Worm (Caenorhabditis elegans): ENCODE measurements around the gene igeg-2.

Gene igeg-2

DNA sequence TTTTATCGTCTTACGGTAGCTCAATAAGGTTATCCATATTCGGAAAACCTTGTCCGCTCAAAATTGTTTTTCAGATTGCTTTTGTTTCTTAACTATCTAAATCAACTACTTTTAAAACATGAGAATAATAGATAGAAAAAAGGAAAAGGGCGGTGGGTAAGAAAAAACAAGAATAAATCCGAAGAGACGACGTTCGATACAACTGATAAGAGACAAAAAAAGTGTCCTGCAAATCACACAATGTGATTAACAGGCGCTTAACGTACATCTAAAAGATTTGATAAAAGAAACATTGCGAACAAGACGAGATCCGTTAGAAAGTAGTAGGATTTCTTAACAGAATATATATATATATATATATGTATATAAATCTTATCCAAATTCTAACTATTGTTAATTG lies 12.9 kb downstream of the igeg-2 start, which contains the start of gene hum-4:
TSS of gene hum-4 (minus strand) at position 101 of the 400 bp plus-strand sequence.
- TF ChIP-seq cog-1 (tag; optimal IDR thresholded peaks at IDR 0.05) (no peak), flt-1 (GFP tag; IDR thresholded peaks at IDR 0.05) (no peak), med-1 (GFP tag; optimal IDR thresholded peaks at IDR 0.05; ENCODE audit: insufficient read depth) (no peak), ztf-23 (GFP tag; IDR thresholded peaks at IDR 0.05) (no peak), T22C8.4 (GFP tag; IDR thresholded peaks at IDR 0.05) (no peak), ref-1 (GFP tag; conservative IDR thresholded peaks at IDR 0.05) (no peak), tab-1 (GFP tag; IDR thresholded peaks at IDR 0.05) (no peak), ztf-29 (GFP tag; IDR thresholded peaks at IDR 0.05) (no peak), klf-2 (GFP tag; conservative IDR thresholded peaks at IDR 0.05) (no peak)

DNA sequence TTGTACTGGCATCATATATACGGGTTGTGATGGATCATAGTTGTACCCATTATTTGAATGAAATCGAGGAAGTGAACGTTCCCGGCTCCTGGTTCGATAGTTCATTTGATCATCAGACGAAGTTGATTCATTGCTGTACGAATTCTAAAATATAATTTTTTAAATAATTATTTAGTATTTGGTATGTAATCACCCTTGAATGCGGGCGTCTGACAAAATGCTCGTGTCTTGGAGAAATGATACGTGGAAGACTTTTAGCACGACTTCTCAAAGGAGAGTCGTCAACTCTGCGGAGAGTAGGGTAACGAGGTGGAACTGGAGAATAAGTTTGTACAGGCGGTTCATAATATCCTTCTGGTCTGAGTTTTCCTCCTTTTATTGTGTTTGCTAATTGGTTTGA lies 18.9 kb downstream of the igeg-2 start:
- no peak for TF ChIP-seq cog-1 (tag; optimal IDR thresholded peaks at IDR 0.05)
- no peak for TF ChIP-seq flt-1 (GFP tag; IDR thresholded peaks at IDR 0.05)
- no peak for TF ChIP-seq tab-1 (GFP tag; IDR thresholded peaks at IDR 0.05)
- TF ChIP-seq ref-1 (GFP tag; conservative IDR thresholded peaks at IDR 0.05), result no peak
- no peak for TF ChIP-seq klf-2 (GFP tag; conservative IDR thresholded peaks at IDR 0.05)
- no peak for TF ChIP-seq T22C8.4 (GFP tag; IDR thresholded peaks at IDR 0.05)
- TF ChIP-seq ztf-29 (GFP tag; IDR thresholded peaks at IDR 0.05), result no peak
- TF ChIP-seq med-1 (GFP tag; optimal IDR thresholded peaks at IDR 0.05; ENCODE audit: insufficient read depth), result no peak

DNA sequence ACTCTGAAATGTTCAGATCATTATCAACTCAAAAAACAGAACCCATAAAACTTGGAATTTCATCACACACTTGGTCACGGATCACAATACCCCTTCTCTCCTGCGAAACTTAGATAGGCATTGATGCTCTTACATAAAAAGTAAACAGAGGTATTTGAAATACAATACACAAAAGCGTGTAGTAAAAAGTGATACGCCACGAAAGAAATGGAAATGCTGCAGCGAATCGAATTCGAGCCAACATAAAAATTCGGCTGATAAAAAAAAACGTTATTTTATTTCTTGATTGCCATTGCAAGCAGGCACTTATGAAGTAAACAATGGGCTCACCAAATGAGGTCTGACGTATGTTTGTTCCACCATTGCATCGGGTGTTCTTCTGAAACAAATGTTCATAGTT lies 19.8 kb downstream of the igeg-2 start:
- no peak for TF ChIP-seq flt-1 (GFP tag; IDR thresholded peaks at IDR 0.05)
- TF ChIP-seq med-1 (GFP tag; optimal IDR thresholded peaks at IDR 0.05; ENCODE audit: insufficient read depth), result no peak
- no peak for TF ChIP-seq cog-1 (tag; optimal IDR thresholded peaks at IDR 0.05)
- TF ChIP-seq ztf-29 (GFP tag; IDR thresholded peaks at IDR 0.05), result no peak
- TF ChIP-seq ref-1 (GFP tag; conservative IDR thresholded peaks at IDR 0.05), result no peak
- TF ChIP-seq ztf-23 (GFP tag; IDR thresholded peaks at IDR 0.05), result no peak
- TF ChIP-seq klf-2 (GFP tag; conservative IDR thresholded peaks at IDR 0.05), result no peak
- no peak for TF ChIP-seq T22C8.4 (GFP tag; IDR thresholded peaks at IDR 0.05)
- no peak for TF ChIP-seq tab-1 (GFP tag; IDR thresholded peaks at IDR 0.05)

DNA sequence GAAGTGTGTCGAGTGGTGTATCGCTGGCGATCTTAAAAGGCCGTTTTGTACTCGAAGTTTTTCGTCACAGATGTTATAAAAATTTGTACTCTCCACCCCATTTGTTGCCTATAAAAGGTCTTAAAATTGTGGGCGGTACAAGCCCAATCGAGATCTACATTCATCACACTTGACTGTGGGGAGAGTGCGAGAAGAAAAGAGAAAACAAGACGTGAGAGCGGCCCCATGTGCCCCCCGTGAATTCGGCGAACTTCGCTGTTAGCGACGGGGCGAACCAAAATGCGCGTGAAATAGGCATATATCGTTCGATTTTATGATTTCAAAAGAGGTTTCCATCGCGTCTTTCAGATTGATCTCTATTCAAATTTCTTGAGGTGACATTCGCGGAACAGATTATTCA lies 26.4 kb downstream of the igeg-2 start, which contains the start of gene F46C3.6:
TSS of gene F46C3.6 (minus strand) at position 87 of the 400 bp plus-strand sequence.
- TF ChIP-seq T22C8.4 (GFP tag; IDR thresholded peaks at IDR 0.05), result no peak
- TF ChIP-seq med-1 (GFP tag; optimal IDR thresholded peaks at IDR 0.05; ENCODE audit: insufficient read depth), result no peak
- TF ChIP-seq tab-1 (GFP tag; IDR thresholded peaks at IDR 0.05), result no peak
- TF ChIP-seq ztf-29 (GFP tag; IDR thresholded peaks at IDR 0.05), result no peak
- no peak for TF ChIP-seq ref-1 (GFP tag; conservative IDR thresholded peaks at IDR 0.05)
- TF ChIP-seq ztf-23 (GFP tag; IDR thresholded peaks at IDR 0.05), result no peak

DNA sequence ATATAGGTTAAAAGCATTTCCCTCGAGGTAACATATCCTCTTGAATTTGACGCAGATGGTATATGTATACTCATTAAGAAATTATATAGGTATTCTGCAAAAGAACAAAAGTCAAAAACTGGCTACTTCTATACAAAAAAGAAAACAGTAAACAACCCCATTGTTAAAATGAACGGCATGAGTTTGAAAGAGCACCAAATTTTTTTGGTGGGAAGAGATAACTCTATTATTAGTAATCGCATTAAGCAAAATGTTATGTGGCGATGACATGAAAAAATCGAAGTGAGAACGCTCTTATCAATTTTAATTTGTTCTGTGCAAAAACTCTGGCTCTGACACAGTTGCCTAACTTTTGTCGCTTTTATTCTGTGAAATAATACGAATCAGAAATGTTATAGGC lies 27.8 kb downstream of the igeg-2 start, which contains the start of gene F46C3.2:
TSS of gene F46C3.2 (minus strand) at position 101 of the 400 bp plus-strand sequence.
- TF ChIP-seq tab-1 (GFP tag; IDR thresholded peaks at IDR 0.05) (no peak), T22C8.4 (GFP tag; IDR thresholded peaks at IDR 0.05) (no peak), cog-1 (tag; optimal IDR thresholded peaks at IDR 0.05) (no peak), ref-1 (GFP tag; conservative IDR thresholded peaks at IDR 0.05) (no peak), ztf-29 (GFP tag; IDR thresholded peaks at IDR 0.05) (no peak), ztf-23 (GFP tag; IDR thresholded peaks at IDR 0.05) (no peak), flt-1 (GFP tag; IDR thresholded peaks at IDR 0.05) (no peak), klf-2 (GFP tag; conservative IDR thresholded peaks at IDR 0.05) (no peak), med-1 (GFP tag; optimal IDR thresholded peaks at IDR 0.05; ENCODE audit: insufficient read depth) (no peak)

DNA sequence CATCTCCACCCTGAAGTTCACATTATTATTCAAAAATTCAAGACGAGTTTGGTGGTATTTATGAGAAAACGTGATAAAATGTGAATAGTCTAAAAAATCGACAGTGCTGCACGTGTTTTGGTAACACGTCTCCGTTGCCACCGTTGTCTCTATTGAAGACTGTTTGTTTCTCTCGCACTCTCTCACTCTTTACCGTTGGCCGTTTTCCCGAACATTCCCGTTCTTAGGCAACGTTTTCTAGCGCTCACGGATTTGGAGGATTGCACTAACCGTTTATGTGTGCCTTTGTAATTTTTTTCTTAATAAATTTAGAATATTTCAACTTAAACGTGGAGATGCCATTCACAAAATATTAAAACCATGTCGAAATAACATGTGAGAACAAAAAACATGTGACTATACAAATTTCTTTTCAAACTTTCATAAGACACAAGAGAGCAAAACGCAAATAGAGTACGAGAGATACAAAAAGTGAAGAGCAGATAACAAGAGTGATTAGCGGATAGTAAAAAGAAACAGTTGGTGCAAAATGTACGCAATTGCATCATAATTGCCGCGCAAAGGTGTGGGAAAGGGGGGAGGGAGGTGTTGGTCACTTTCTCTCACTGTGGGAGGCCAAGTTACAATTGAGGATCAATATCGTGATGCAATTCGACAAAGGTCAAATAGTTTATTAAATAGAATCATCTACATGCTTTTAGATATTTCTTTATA lies 31.4 kb downstream of the igeg-2 start, which contains the start of gene pek-1:
TSS of gene pek-1 (minus strand) at position 51 of the 714 bp plus-strand sequence.
- TF ChIP-seq ztf-23 (GFP tag; IDR thresholded peaks at IDR 0.05) (no peak), cog-1 (tag; optimal IDR thresholded peaks at IDR 0.05) (peak; percentile 5), tab-1 (GFP tag; IDR thresholded peaks at IDR 0.05) (no peak)

DNA sequence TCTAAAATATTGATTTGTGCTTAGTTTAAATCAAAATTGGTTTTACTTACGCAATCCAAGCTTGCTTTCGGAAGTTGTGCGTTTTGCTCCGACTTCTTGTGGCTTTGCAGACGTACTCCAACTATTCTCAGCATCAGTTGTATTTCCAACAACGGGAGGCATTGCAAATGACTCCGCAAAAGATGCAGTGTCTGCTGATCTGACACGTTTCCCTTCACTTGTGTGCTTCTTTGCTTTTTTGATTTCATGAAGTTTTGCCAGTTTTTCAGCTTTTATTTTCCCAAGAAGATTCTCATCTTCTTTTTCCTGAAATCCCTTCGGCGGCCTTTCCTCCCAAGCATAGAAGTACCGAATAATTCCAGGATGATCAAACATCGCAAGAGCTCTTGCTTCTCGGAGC lies 34.8 kb downstream of the igeg-2 start:
- TF ChIP-seq ztf-29 (GFP tag; IDR thresholded peaks at IDR 0.05) (no peak), ref-1 (GFP tag; conservative IDR thresholded peaks at IDR 0.05) (no peak), klf-2 (GFP tag; conservative IDR thresholded peaks at IDR 0.05) (no peak), ztf-23 (GFP tag; IDR thresholded peaks at IDR 0.05) (no peak), med-1 (GFP tag; optimal IDR thresholded peaks at IDR 0.05; ENCODE audit: insufficient read depth) (no peak), flt-1 (GFP tag; IDR thresholded peaks at IDR 0.05) (no peak), tab-1 (GFP tag; IDR thresholded peaks at IDR 0.05) (no peak)

DNA sequence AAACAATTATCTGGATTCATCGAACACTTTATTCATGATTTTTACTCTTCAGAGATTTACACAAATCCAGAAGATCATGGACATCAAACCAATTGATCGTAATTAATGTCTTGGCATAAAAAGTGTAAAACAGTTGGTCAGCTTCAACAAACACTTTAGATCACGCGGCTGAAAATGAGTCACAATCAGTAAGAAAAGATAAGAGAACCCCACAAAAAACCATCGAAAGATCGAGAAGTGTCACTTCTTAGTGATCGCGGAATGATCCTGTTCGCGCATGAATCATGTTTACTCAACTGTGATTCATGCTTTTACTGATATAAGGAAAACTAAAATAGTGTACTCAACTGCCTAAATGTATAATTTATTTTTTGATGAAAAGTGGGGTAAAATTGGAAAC lies 37.0 kb downstream of the igeg-2 start:
- TF ChIP-seq ref-1 (GFP tag; conservative IDR thresholded peaks at IDR 0.05) (no peak), klf-2 (GFP tag; conservative IDR thresholded peaks at IDR 0.05) (no peak), T22C8.4 (GFP tag; IDR thresholded peaks at IDR 0.05) (no peak), flt-1 (GFP tag; IDR thresholded peaks at IDR 0.05) (no peak), ztf-23 (GFP tag; IDR thresholded peaks at IDR 0.05) (no peak), med-1 (GFP tag; optimal IDR thresholded peaks at IDR 0.05; ENCODE audit: insufficient read depth) (no peak), tab-1 (GFP tag; IDR thresholded peaks at IDR 0.05) (no peak)

DNA sequence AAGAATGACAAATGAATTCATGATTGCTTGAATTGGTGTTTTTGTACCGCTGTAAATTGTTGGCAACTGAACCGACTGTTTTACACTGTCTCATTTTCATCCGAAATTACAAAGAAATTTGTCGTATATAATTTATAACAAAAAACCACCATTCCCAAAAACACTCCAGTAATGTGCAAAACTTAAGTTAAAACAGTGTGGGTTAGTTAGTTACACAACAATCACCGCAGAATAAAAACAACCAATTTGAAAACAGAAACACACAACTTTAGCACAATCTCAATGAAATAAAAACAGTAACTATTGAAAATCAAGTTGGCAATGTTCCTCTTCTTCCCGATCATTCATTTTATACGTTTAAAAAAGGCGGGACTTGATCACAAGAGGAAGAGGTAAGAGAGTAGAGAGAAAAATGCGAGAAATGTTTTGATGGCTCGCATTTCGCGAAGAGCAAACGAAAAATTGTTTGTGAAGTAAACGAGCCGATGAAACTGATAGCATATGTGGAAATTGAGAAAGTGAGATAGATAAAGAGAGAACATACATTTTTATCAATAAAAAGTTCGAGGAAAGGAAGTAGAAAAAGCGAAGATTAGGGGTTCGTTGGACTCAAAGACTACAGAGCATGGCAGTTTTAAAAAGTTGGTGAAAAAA lies 38.6 kb downstream of the igeg-2 start, which contains the start of gene F08B12.4:
TSS of gene F08B12.4 (minus strand) at position 51 of the 654 bp plus-strand sequence.
- TF ChIP-seq tab-1 (GFP tag; IDR thresholded peaks at IDR 0.05) (no peak), med-1 (GFP tag; optimal IDR thresholded peaks at IDR 0.05; ENCODE audit: insufficient read depth) (no peak), T22C8.4 (GFP tag; IDR thresholded peaks at IDR 0.05) (no peak), ztf-29 (GFP tag; IDR thresholded peaks at IDR 0.05) (no peak), flt-1 (GFP tag; IDR thresholded peaks at IDR 0.05) (no peak), ref-1 (GFP tag; conservative IDR thresholded peaks at IDR 0.05) (no peak), klf-2 (GFP tag; conservative IDR thresholded peaks at IDR 0.05) (no peak), cog-1 (tag; optimal IDR thresholded peaks at IDR 0.05) (no peak), ztf-23 (GFP tag; IDR thresholded peaks at IDR 0.05) (no peak)

Data from whole organism, midembryonic.